Worm (Caenorhabditis elegans): ENCODE results near the gene hach-1.

The hach-1 gene

ce11 chrIII:5603439-5603986, 48.3 kb downstream of the hach-1 start, which contains the start of gene madf-11 (continued):
- TF ChIP-seq lin-14 (GFP tag; optimal IDR thresholded peaks at IDR 0.05) (peak; percentile 90), ceh-63 (GFP tag; optimal IDR thresholded peaks at IDR 0.05) (no peak), nhr-11 (tag; optimal IDR thresholded peaks at IDR 0.05) (no peak), nhr-47 (tag; optimal IDR thresholded peaks at IDR 0.05) (peak; percentile 71), lir-3 (tag; optimal IDR thresholded peaks at IDR 0.05; ENCODE audit: poor library complexity) (peak; percentile 78), lin-39 (tag; optimal IDR thresholded peaks at IDR 0.05) (no peak), ama-1 (optimal IDR thresholded peaks at IDR 0.05) (no peak), sox-4 (tag; optimal IDR thresholded peaks at IDR 0.05) (no peak), lsy-2 (tag; optimal IDR thresholded peaks at IDR 0.05) (peak; percentile 66 to 83), fkh-8 (tag; optimal IDR thresholded peaks at IDR 0.05) (peak; percentile 66), ets-5 (GFP tag; IDR thresholded peaks at IDR 0.05) (no peak), nhr-20 (tag; optimal IDR thresholded peaks at IDR 0.05) (peak; percentile 59), snu-23 (GFP tag; optimal IDR thresholded peaks at IDR 0.05) (peak; percentile 75), ztf-11 (tag; optimal IDR thresholded peaks at IDR 0.05) (peak in 1 of 2 experiments; percentile 69), lin-15B (tag; optimal IDR thresholded peaks at IDR 0.05) (peak; percentile 79), C04F5.9 (tag; optimal IDR thresholded peaks at IDR 0.05) (peak; percentile 29), elt-2 (tag; optimal IDR thresholded peaks at IDR 0.05) (no peak), ceh-90 (tag; optimal IDR thresholded peaks at IDR 0.05) (peak; percentile 73), ceh-8 (GFP tag; optimal IDR thresholded peaks at IDR 0.05) (no peak), zip-4 (GFP tag; optimal IDR thresholded peaks at IDR 0.05) (no peak), hpl-2 (GFP tag; optimal IDR thresholded peaks at IDR 0.05) (no peak), sptf-1 (tag; optimal IDR thresholded peaks at IDR 0.05) (no peak), fos-1 (tag; optimal IDR thresholded peaks at IDR 0.05) (no peak), unc-98 (GFP tag; IDR thresholded peaks at IDR 0.05) (no peak), nhr-90 (tag; optimal IDR thresholded peaks at IDR 0.05; ENCODE audit: poor library complexity) (peak; percentile 49), efl-1 (optimal IDR thresholded peaks at IDR 0.05) (peak; percentile 77 to 88), efl-1 (GFP tag; optimal IDR thresholded peaks at IDR 0.05 in 1 of 2) (peak; percentile 74 to 97), unc-62 (GFP tag; optimal IDR thresholded peaks at IDR 0.05) (no peak), vab-15 (tag; optimal IDR thresholded peaks at IDR 0.05) (no peak), unc-86 (tag; optimal IDR thresholded peaks at IDR 0.05) (peak; percentile 41), nhr-237 (tag; optimal IDR thresholded peaks at IDR 0.05) (no peak), Y116A8C.19 (tag; optimal IDR thresholded peaks at IDR 0.05; ENCODE audit: borderline replicate concordance) (no peak), mep-1 (tag; optimal IDR thresholded peaks at IDR 0.05) (peak; percentile 76), C16A3.4 (tag; optimal IDR thresholded peaks at IDR 0.05) (peak; percentile 49), fkh-10 (GFP tag; optimal IDR thresholded peaks at IDR 0.05) (peak; percentile 29), sup-37 (GFP tag; optimal IDR thresholded peaks at IDR 0.05) (no peak), isw-1 (GFP tag; IDR thresholded peaks at IDR 0.05) (no peak; the same call in 1 of the 2 replicates), aly-2 (tag; optimal IDR thresholded peaks at IDR 0.05) (no peak), nhr-12 (tag; optimal IDR thresholded peaks at IDR 0.05) (no peak), dsc-1 (tag; optimal IDR thresholded peaks at IDR 0.05) (no peak), mef-2 (tag; optimal IDR thresholded peaks at IDR 0.05) (no peak), lin-13 (GFP tag; optimal IDR thresholded peaks at IDR 0.05) (peak; percentile 62), swsn-7 (tag; optimal IDR thresholded peaks at IDR 0.05) (peak; percentile 53), efl-3 (GFP tag; optimal IDR thresholded peaks at IDR 0.05) (no peak), ceh-82 (tag; optimal IDR thresholded peaks at IDR 0.05) (peak in 2 of 3 experiments; percentile 23 to 78), irx-1 (tag; optimal IDR thresholded peaks at IDR 0.05) (peak; percentile 10), egl-27 (tag; optimal IDR thresholded peaks at IDR 0.05) (no peak), nhr-85 (tag) (peak; percentile 83), hlh-4 (tag; optimal IDR thresholded peaks at IDR 0.05) (no peak), nhr-84 (tag; optimal IDR thresholded peaks at IDR 0.05) (no peak), hlh-17 (GFP tag; optimal IDR thresholded peaks at IDR 0.05; ENCODE audit: borderline replicate concordance) (no peak), unc-30 (tag; optimal IDR thresholded peaks at IDR 0.05) (no peak), F16B12.6 (tag; optimal IDR thresholded peaks at IDR 0.05) (peak; percentile 23)
